Worm (Caenorhabditis elegans) whole organism, L1 larva: ENCODE results near the gene nhr-156.

Experiments
- C34B4.2 ChIP-seq: sonication (generic microtip); optimal IDR thresholded peaks from 2 replicates; lab custom pipeline; 2017; ENCODE audit warnings: mild to moderate bottlenecking, missing genetic modification characterization, missing compliant biosample characterization
- aha-1 ChIP-seq: fragments of 150-350 bp; optimal IDR thresholded peaks from 2 replicates; lab custom pipeline; 2014; ENCODE audit warnings: missing biosample characterization, missing genetic modification characterization
- alr-1 ChIP-seq: fragments of 200-800 bp; sonication (Bioruptor generic); optimal IDR thresholded peaks from 2 replicates; lab custom pipeline; 2018; ENCODE audit warnings: borderline replicate concordance, mild to moderate bottlenecking, missing genetic modification characterization, missing compliant biosample characterization
- aly-2 ChIP-seq: fragments of 150-350 bp; optimal IDR thresholded peaks from 2 replicates; lab custom pipeline; 2014; ENCODE audit warnings: missing biosample characterization, missing genetic modification characterization
- ama-1 ChIP-seq: fragments of 150-350 bp; optimal IDR thresholded peaks from 2 replicates; lab custom pipeline; 2014
- blmp-1 ChIP-seq: fragments of 150-350 bp; optimal IDR thresholded peaks from 2 replicates; lab custom pipeline; 2014; ENCODE audit warnings: missing biosample characterization, missing genetic modification characterization
- ceh-63 ChIP-seq: fragments of 200-800 bp; sonication (Bioruptor generic); optimal IDR thresholded peaks from 2 replicates; lab custom pipeline; 2018; ENCODE audit warnings: mild to moderate bottlenecking, missing genetic modification characterization, missing compliant biosample characterization
- ceh-8 ChIP-seq: fragments of 200-800 bp; sonication (Bioruptor generic); optimal IDR thresholded peaks from 2 replicates; lab custom pipeline; 2018; ENCODE audit warnings: mild to moderate bottlenecking, missing genetic modification characterization, moderate library complexity, missing compliant biosample characterization
- ceh-82 ChIP-seq, 3 experiments: fragments of 150-350 bp in 1 of 3; sonication (generic microtip) in 2 of 3; optimal IDR thresholded peaks; 2 replicates each; lab custom pipeline; 2014 to 2017; ENCODE audit warnings: missing biosample characterization in 3 of 3, missing genetic modification characterization in 3 of 3
- dpl-1 ChIP-seq, 3 experiments: fragments of 150-350 bp in 2 of 3; sonication (generic microtip) in 1 of 3; optimal IDR thresholded peaks; 2 replicates each; lab custom pipeline; 2014 to 2017; ENCODE audit warnings: missing biosample characterization in 3 of 3, missing genetic modification characterization in 3 of 3, missing genetic modification reagents in 3 of 3
- dsc-1 ChIP-seq: sonication (generic microtip); optimal IDR thresholded peaks from 2 replicates; lab custom pipeline; 2016; ENCODE audit warnings: mild to moderate bottlenecking, missing genetic modification characterization, missing compliant biosample characterization
- efl-3 ChIP-seq: fragments of 200-800 bp; sonication (Bioruptor generic); optimal IDR thresholded peaks from 2 replicates; lab custom pipeline; 2018; ENCODE audit warnings: mild to moderate bottlenecking, missing genetic modification characterization, missing compliant biosample characterization
- egl-13 ChIP-seq: sonication (generic microtip); optimal IDR thresholded peaks from 2 replicates; lab custom pipeline; 2016; ENCODE audit warnings: missing genotype, missing genetic modification reagents, missing genetic modification characterization, missing compliant biosample characterization
- fkh-8 ChIP-seq: sonication (generic microtip); optimal IDR thresholded peaks from 2 replicates; lab custom pipeline; 2016; ENCODE audit warnings: mild to moderate bottlenecking, missing genetic modification characterization, missing compliant biosample characterization
- fos-1 ChIP-seq: fragments of 150-350 bp; optimal IDR thresholded peaks from 2 replicates; lab custom pipeline; 2014; ENCODE audit warnings: missing biosample characterization, missing genetic modification characterization
- hlh-4 ChIP-seq: sonication (generic microtip); optimal IDR thresholded peaks from 2 replicates; lab custom pipeline; 2016; ENCODE audit warnings: mild to moderate bottlenecking, missing genetic modification characterization, missing compliant biosample characterization
- jun-1 ChIP-seq: fragments of 150-350 bp; optimal IDR thresholded peaks from 2 replicates; lab custom pipeline; 2014; ENCODE audit warnings: missing biosample characterization, missing genetic modification reagents, missing genetic modification characterization
- lin-13 ChIP-seq: fragments of 150-350 bp; optimal IDR thresholded peaks from 2 replicates; lab custom pipeline; 2014; ENCODE audit warnings: missing biosample characterization, missing genetic modification reagents, missing genetic modification characterization
- lin-15B ChIP-seq: fragments of 150-350 bp; sonication (generic microtip); optimal IDR thresholded peaks from 3 replicates; lab custom pipeline; 2014; ENCODE audit warnings: missing biosample characterization, missing genetic modification characterization
- lin-35 ChIP-seq, 2 experiments: fragments of 150-350 bp; optimal IDR thresholded peaks; 2 replicates each; lab custom pipeline; 2014; ENCODE audit warnings: missing biosample characterization in 2 of 2, missing genetic modification characterization in 2 of 2, missing genetic modification reagents in 2 of 2
- lin-39 ChIP-seq: fragments of 150-350 bp; optimal IDR thresholded peaks from 2 replicates; lab custom pipeline; 2014; ENCODE audit warnings: missing biosample characterization, missing genetic modification reagents, missing genetic modification characterization
- mab-9 ChIP-seq: fragments of 200-800 bp; sonication (Bioruptor generic); IDR thresholded peaks from 2 replicates; pipeline ENCODE4 v1.3.6; 2022; ENCODE audit warnings: missing genetic modification reagents, missing genetic modification characterization, missing compliant biosample characterization
- mef-2 ChIP-seq: fragments of 150-350 bp; optimal IDR thresholded peaks from 2 replicates; lab custom pipeline; 2014; ENCODE audit warnings: missing biosample characterization, missing genetic modification characterization
- nhr-20 ChIP-seq: sonication (generic microtip); optimal IDR thresholded peaks from 2 replicates; lab custom pipeline; 2016; ENCODE audit warnings: mild to moderate bottlenecking, missing genetic modification characterization, missing compliant biosample characterization
- nhr-71 ChIP-seq: sonication (generic microtip); optimal IDR thresholded peaks from 2 replicates; lab custom pipeline; 2016; ENCODE audit warnings: mild to moderate bottlenecking, missing genetic modification characterization, moderate library complexity, missing compliant biosample characterization
- nhr-76 ChIP-seq: sonication (generic microtip); optimal IDR thresholded peaks from 2 replicates; lab custom pipeline; 2017; ENCODE audit warnings: missing biosample characterization, missing genetic modification characterization
- nhr-90 ChIP-seq: sonication (generic microtip); optimal IDR thresholded peaks from 2 replicates; lab custom pipeline; 2016; ENCODE audit warnings: mild to moderate bottlenecking, missing genetic modification characterization, missing compliant biosample characterization; ENCODE audit not compliant: poor library complexity
- pag-3 ChIP-seq: sonication (generic microtip); optimal IDR thresholded peaks from 2 replicates; lab custom pipeline; 2017; ENCODE audit warnings: missing genetic modification characterization, mild to moderate bottlenecking, missing compliant biosample characterization, antibody characterized with exemption, borderline replicate concordance; ENCODE audit not compliant: insufficient read depth
- rnt-1 ChIP-seq: sonication (generic microtip); optimal IDR thresholded peaks from 2 replicates; lab custom pipeline; 2016; ENCODE audit warnings: mild to moderate bottlenecking, missing genetic modification characterization, moderate library complexity, missing compliant biosample characterization
- skn-1 ChIP-seq: fragments of 150-350 bp; optimal IDR thresholded peaks from 2 replicates; lab custom pipeline; 2014; ENCODE audit warnings: missing biosample characterization, missing genetic modification characterization
- snpc-4 ChIP-seq: fragments of 150-350 bp; optimal IDR thresholded peaks from 2 replicates; lab custom pipeline; 2014; ENCODE audit warnings: missing biosample characterization, missing genetic modification characterization
- snu-23 ChIP-seq: sonication (generic microtip); optimal IDR thresholded peaks from 2 replicates; lab custom pipeline; 2016; ENCODE audit warnings: missing genetic modification characterization, missing compliant biosample characterization
- swsn-7 ChIP-seq: sonication (generic microtip); optimal IDR thresholded peaks from 2 replicates; lab custom pipeline; 2016; ENCODE audit warnings: missing genetic modification characterization, missing compliant biosample characterization
- tbx-2 ChIP-seq: sonication (generic microtip); optimal IDR thresholded peaks from 2 replicates; lab custom pipeline; 2016; ENCODE audit warnings: missing genetic modification characterization, missing compliant biosample characterization
- tlp-1 ChIP-seq: fragments of 150-350 bp; optimal IDR thresholded peaks from 2 replicates; lab custom pipeline; 2014; ENCODE audit warnings: missing biosample characterization, missing genetic modification characterization
- unc-130 ChIP-seq: fragments of 150-350 bp; optimal IDR thresholded peaks from 2 replicates; lab custom pipeline; 2017; ENCODE audit warnings: missing biosample characterization, missing genetic modification characterization, inconsistent platforms
- zip-4 ChIP-seq: fragments of 200-800 bp; sonication (Bioruptor generic); optimal IDR thresholded peaks from 2 replicates; lab custom pipeline; 2018; ENCODE audit warnings: mild to moderate bottlenecking, missing genetic modification characterization, moderate library complexity, missing compliant biosample characterization
- ztf-4 ChIP-seq: fragments of 150-350 bp; optimal IDR thresholded peaks from 2 replicates; lab custom pipeline; 2014; ENCODE audit warnings: missing biosample characterization, missing genetic modification characterization

Gene nhr-156

ce11 chrV:3938789-3939188 is 32.9 kb downstream of the nhr-156 start, which contains the start of gene cyp-35B1:
Gene cyp-35B1 (plus strand): TSS chrV:3939032.
- TF ChIP-seq lin-15B (tag; lab: Kevin White, UChicago): no peak
- TF ChIP-seq jun-1 (tag; lab: Kevin White, UChicago): no peak
- no peak for TF ChIP-seq hlh-4 (tag; lab: Kevin White, UChicago)
- no peak for TF ChIP-seq aha-1 (tag; lab: Kevin White, UChicago)
- no peak for TF ChIP-seq unc-130 (tag; lab: Kevin White, UChicago)
- no peak for TF ChIP-seq snpc-4 (tag; lab: Kevin White, UChicago)
- TF ChIP-seq nhr-20 (tag; lab: Kevin White, UChicago): no peak
- no peak for TF ChIP-seq nhr-71 (tag; lab: Kevin White, UChicago)
- TF ChIP-seq alr-1 (tag; lab: Kevin White, UChicago): no peak
- TF ChIP-seq C34B4.2: no peak
- no peak for TF ChIP-seq fkh-8 (tag; lab: Kevin White, UChicago)
- no peak for TF ChIP-seq mab-9 (GFP tag; lab: Robert Waterston, UW)
- no peak for TF ChIP-seq pag-3
- no peak for TF ChIP-seq lin-13
- TF ChIP-seq ceh-82 (tag; optimal IDR thresholded peaks at IDR 0.05; lab: Kevin White, UChicago): no peak

- no peak for TF ChIP-seq ama-1
- no peak for TF ChIP-seq tlp-1
These were observed 36.0 kb downstream of the nhr-156 start, which contains the start of gene cyp-35B2 for ce11 chrV:3941860-3942259. Gene cyp-35B2 (plus strand): TSS chrV:3942160.

ce11 chrV:3943364-3943763 is 37.5 kb downstream of the nhr-156 start:
- TF ChIP-seq zip-4 (GFP tag; lab: Kevin White, UChicago) (no peak), lin-35 (GFP tag; optimal IDR thresholded peaks at IDR 0.05; lab: Kevin White, UChicago) (no peak), fkh-8 (tag; lab: Kevin White, UChicago) (no peak), aly-2 (tag; lab: Kevin White, UChicago) (no peak), ztf-4 (tag; lab: Kevin White, UChicago) (no peak), nhr-20 (tag; lab: Kevin White, UChicago) (no peak), dpl-1 (GFP tag; optimal IDR thresholded peaks at IDR 0.05; lab: Kevin White, UChicago) (no peak), efl-3 (GFP tag; lab: Kevin White, UChicago) (no peak)

DNA sequence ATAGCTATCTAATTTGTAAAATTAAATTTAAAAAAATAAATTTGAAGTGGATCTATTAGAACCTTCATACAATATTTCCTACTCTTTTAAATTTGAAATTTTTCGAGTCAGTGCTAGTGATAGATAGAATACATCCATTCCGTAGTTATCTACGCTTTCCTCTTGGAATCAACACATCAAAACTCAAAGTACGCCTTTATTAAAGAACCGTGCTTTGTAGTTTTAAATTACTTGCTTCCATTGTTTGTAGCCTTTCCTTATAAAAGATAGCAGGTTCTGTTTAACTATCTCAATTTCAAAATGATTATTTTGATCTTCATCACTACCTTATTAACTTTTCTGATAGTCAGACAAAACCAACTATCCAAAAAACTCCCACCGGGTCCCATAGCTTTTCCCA is 39.1 kb downstream of the nhr-156 start, which contains the start of gene cyp-35B3:
cyp-35B3 (plus strand) TSS at position 301 of the 400 bp plus-strand sequence.
- TF ChIP-seq snu-23 (GFP tag; lab: Kevin White, UChicago): no peak
- no peak for TF ChIP-seq ceh-63 (GFP tag; lab: Kevin White, UChicago)
- TF ChIP-seq blmp-1 (tag; lab: Kevin White, UChicago): no peak
- TF ChIP-seq egl-13 (tag; lab: Kevin White, UChicago): no peak
- no peak for TF ChIP-seq lin-39 (tag; lab: Kevin White, UChicago)
- no peak for TF ChIP-seq dsc-1 (tag; lab: Kevin White, UChicago)
- no peak for TF ChIP-seq rnt-1
- no peak for TF ChIP-seq mef-2 (tag; lab: Kevin White, UChicago)
- no peak for TF ChIP-seq fos-1 (tag; lab: Kevin White, UChicago)
- TF ChIP-seq ceh-8 (GFP tag; lab: Kevin White, UChicago): no peak
- no peak for TF ChIP-seq swsn-7
- TF ChIP-seq nhr-76 (tag; lab: Kevin White, UChicago): no peak
- TF ChIP-seq skn-1 (tag; lab: Kevin White, UChicago): no peak
- no peak for TF ChIP-seq nhr-90 (tag; lab: Kevin White, UChicago)
- no peak for TF ChIP-seq tbx-2 (tag; lab: Kevin White, UChicago)
